Worm (Caenorhabditis elegans): ENCODE results near the gene M04C3.2.

M04C3.2 gene

ce11 chrV:19448805-19449204, at the start of gene M04C3.2:
TSS of gene M04C3.2 (minus strand) at chrV:19448905.
- TF ChIP-seq W03F9.2 (tag; optimal IDR thresholded peaks at IDR 0.05) = no peak
- no peak for TF ChIP-seq dao-5 (tag; optimal IDR thresholded peaks at IDR 0.05)
- TF ChIP-seq him-1 (tag; optimal IDR thresholded peaks at IDR 0.05) = no peak

ce11 chrV:19497087-19497486, 48.4 kb upstream of the M04C3.2 start:
- TF ChIP-seq W03F9.2 (tag; optimal IDR thresholded peaks at IDR 0.05) = no peak
- TF ChIP-seq him-1 (tag; optimal IDR thresholded peaks at IDR 0.05) = no peak
- no peak for TF ChIP-seq dao-5 (tag; optimal IDR thresholded peaks at IDR 0.05)

ce11 chrV:19495587-19495986, 46.9 kb upstream of the M04C3.2 start, which contains the start of gene scl-21:
TSS of gene scl-21 (minus strand) at chrV:19495687.
- no peak for TF ChIP-seq dao-5 (tag; optimal IDR thresholded peaks at IDR 0.05)
- TF ChIP-seq W03F9.2 (tag; optimal IDR thresholded peaks at IDR 0.05) = no peak
- TF ChIP-seq him-1 (tag; optimal IDR thresholded peaks at IDR 0.05) = no peak

- TF ChIP-seq W03F9.2 (tag; optimal IDR thresholded peaks at IDR 0.05) (no peak), dao-5 (tag; optimal IDR thresholded peaks at IDR 0.05) (no peak), him-1 (tag; optimal IDR thresholded peaks at IDR 0.05) (no peak)
Observed at ce11 chrV:19495145-19495544, 46.4 kb upstream of the M04C3.2 start.

ce11 chrV:19491302-19491701, 42.6 kb upstream of the M04C3.2 start, which contains the start of gene Y43F8B.29:
TSS of gene Y43F8B.29 (plus strand) at chrV:19491602.
- TF ChIP-seq dao-5 (tag; optimal IDR thresholded peaks at IDR 0.05) = no peak
- no peak for TF ChIP-seq him-1 (tag; optimal IDR thresholded peaks at IDR 0.05)
- no peak for TF ChIP-seq W03F9.2 (tag; optimal IDR thresholded peaks at IDR 0.05)

ce11 chrV:19490461-19490860, 41.8 kb upstream of the M04C3.2 start, which contains the start of gene Y43F8B.7:
TSS of gene Y43F8B.7 (plus strand) at chrV:19490761.
- no peak for TF ChIP-seq dao-5 (tag; optimal IDR thresholded peaks at IDR 0.05)
- no peak for TF ChIP-seq W03F9.2 (tag; optimal IDR thresholded peaks at IDR 0.05)
- TF ChIP-seq him-1 (tag; optimal IDR thresholded peaks at IDR 0.05) = no peak

ce11 chrV:19485690-19486089, 37.0 kb upstream of the M04C3.2 start, which contains the start of gene Y43F8B.18:
TSS of gene Y43F8B.18 (plus strand) at chrV:19485990.
- TF ChIP-seq him-1 (tag; optimal IDR thresholded peaks at IDR 0.05) = no peak

- no peak for TF ChIP-seq him-1 (tag; optimal IDR thresholded peaks at IDR 0.05)
- no peak for TF ChIP-seq W03F9.2 (tag; optimal IDR thresholded peaks at IDR 0.05)
- no peak for TF ChIP-seq dao-5 (tag; optimal IDR thresholded peaks at IDR 0.05)
Observed at ce11 chrV:19485261-19485660, 36.6 kb upstream of the M04C3.2 start, which contains the start of gene Y43F8B.28. TSS of gene Y43F8B.28 (plus strand) at chrV:19485319.

- TF ChIP-seq him-1 (tag; optimal IDR thresholded peaks at IDR 0.05) = no peak
- TF ChIP-seq dao-5 (tag; optimal IDR thresholded peaks at IDR 0.05) = no peak
- no peak for TF ChIP-seq W03F9.2 (tag; optimal IDR thresholded peaks at IDR 0.05)
Observed at ce11 chrV:19484507-19484906, 35.8 kb upstream of the M04C3.2 start, which contains the start of gene Y43F8B.17. TSS of gene Y43F8B.17 (plus strand) at chrV:19484721.

- TF ChIP-seq dao-5 (tag; optimal IDR thresholded peaks at IDR 0.05) (no peak), W03F9.2 (tag; optimal IDR thresholded peaks at IDR 0.05) (no peak), him-1 (tag; optimal IDR thresholded peaks at IDR 0.05) (no peak)
Observed at ce11 chrV:19482535-19482934, 33.8 kb upstream of the M04C3.2 start, which contains the start of gene Y43F8B.22. TSS of gene Y43F8B.22 (plus strand) at chrV:19482835.

ce11 chrV:19477852-19478251, 29.1 kb upstream of the M04C3.2 start, which contains the start of gene Y43F8B.9:
TSS of gene Y43F8B.9 (plus strand) at chrV:19478152.
- no peak for TF ChIP-seq him-1 (tag; optimal IDR thresholded peaks at IDR 0.05)
- no peak for TF ChIP-seq W03F9.2 (tag; optimal IDR thresholded peaks at IDR 0.05)
- TF ChIP-seq dao-5 (tag; optimal IDR thresholded peaks at IDR 0.05) = no peak

- no peak for TF ChIP-seq W03F9.2 (tag; optimal IDR thresholded peaks at IDR 0.05)
- TF ChIP-seq him-1 (tag; optimal IDR thresholded peaks at IDR 0.05) = no peak
- TF ChIP-seq dao-5 (tag; optimal IDR thresholded peaks at IDR 0.05) = no peak
Observed at ce11 chrV:19477302-19477701, 28.6 kb upstream of the M04C3.2 start.

- TF ChIP-seq him-1 (tag; optimal IDR thresholded peaks at IDR 0.05) (no peak), W03F9.2 (tag; optimal IDR thresholded peaks at IDR 0.05) (no peak), dao-5 (tag; optimal IDR thresholded peaks at IDR 0.05) (no peak)
Observed at ce11 chrV:19473842-19474514, 25.3 kb upstream of the M04C3.2 start, which contains the start of gene Y43F8B.10. TSS of gene Y43F8B.10 (plus strand) at chrV:19474464.

ce11 chrV:19470385-19470784, 21.7 kb upstream of the M04C3.2 start, which contains the start of gene Y43F8B.11:
TSS of gene Y43F8B.11 (plus strand) at chrV:19470685.
- TF ChIP-seq W03F9.2 (tag; optimal IDR thresholded peaks at IDR 0.05) = no peak
- TF ChIP-seq dao-5 (tag; optimal IDR thresholded peaks at IDR 0.05) = no peak
- no peak for TF ChIP-seq him-1 (tag; optimal IDR thresholded peaks at IDR 0.05)
